Fruit fly (Drosophila melanogaster) whole organism, embryonic: ENCODE measurements around the gene CG4949.
A peak's percentile ranks its signal among the peaks of the same experiment; 100 is the strongest.

Experiments used
- ATbp ChIP-seq: fragments of 200-800 bp; sonication (Bioruptor generic); optimal IDR thresholded peaks from 2 replicates; lab custom pipeline; 2017; ENCODE audit warnings: missing biosample characterization, mild to moderate bottlenecking, missing genetic modification characterization, missing genetic modification reagents
- BEAF-32 ChIP-seq: fragments of 200-800 bp; sonication (Bioruptor generic); optimal IDR thresholded peaks from 3 replicates; lab custom pipeline; 2017; ENCODE audit warnings: missing biosample characterization, missing genetic modification characterization, mild to moderate bottlenecking, moderate library complexity, missing genetic modification reagents
- CG10959 ChIP-seq: fragments of 200-800 bp; sonication (Bioruptor generic); IDR thresholded peaks from 2 replicates; pipeline ENCODE4 v1.3.6; 2022; ENCODE audit warnings: missing biosample characterization, missing genetic modification characterization
- CG11085 ChIP-seq: fragments of 200-800 bp; sonication (Bioruptor generic); IDR thresholded peaks from 2 replicates; pipeline ENCODE4 v1.3.6; 2022; ENCODE audit warnings: missing biosample characterization, missing genetic modification characterization
- CG11247 ChIP-seq: fragments of 200-800 bp; sonication (Bioruptor generic); IDR thresholded peaks from 2 replicates; pipeline ENCODE4 v1.3.6; 2022; ENCODE audit warnings: missing biosample characterization, missing genetic modification characterization
- CG12744 ChIP-seq: fragments of 200-800 bp; sonication (Bioruptor generic); optimal IDR thresholded peaks from 2 replicates; lab custom pipeline; 2016; ENCODE audit warnings: missing biosample characterization, missing genetic modification characterization
- CG12942 ChIP-seq: fragments of 200-800 bp; sonication (Bioruptor generic); optimal IDR thresholded peaks from 3 replicates; lab custom pipeline; 2016; ENCODE audit warnings: missing biosample characterization, missing genetic modification characterization
- CG13123 ChIP-seq: fragments of 200-800 bp; sonication (Bioruptor generic); optimal IDR thresholded peaks from 2 replicates; lab custom pipeline; 2016; ENCODE audit warnings: missing biosample characterization, missing genetic modification characterization
- CG13296 ChIP-seq: fragments of 200-800 bp; sonication (Bioruptor generic); optimal IDR thresholded peaks from 3 replicates; lab custom pipeline; 2018; ENCODE audit warnings: missing biosample characterization, mild to moderate bottlenecking, missing genetic modification characterization
- CG14965 ChIP-seq: fragments of 200-800 bp; sonication (Bioruptor generic); optimal IDR thresholded peaks from 2 replicates; lab custom pipeline; 2016; ENCODE audit warnings: missing biosample characterization, missing genetic modification characterization, borderline replicate concordance
- CG1792 ChIP-seq: fragments of 200-800 bp; sonication (Bioruptor generic); optimal IDR thresholded peaks from 2 replicates; lab custom pipeline; 2016; ENCODE audit warnings: missing biosample characterization, missing genetic modification characterization
- CG2116 ChIP-seq: fragments of 200-800 bp; sonication (Bioruptor generic); optimal IDR thresholded peaks from 3 replicates; lab custom pipeline; 2018; ENCODE audit warnings: missing biosample characterization, mild to moderate bottlenecking, missing genetic modification characterization
- CG3163 ChIP-seq: fragments of 200-800 bp; sonication (Bioruptor generic); optimal IDR thresholded peaks from 3 replicates; lab custom pipeline; 2016; ENCODE audit warnings: missing biosample characterization, missing genetic modification characterization
- CG32772 ChIP-seq: fragments of 200-800 bp; sonication (Bioruptor generic); IDR thresholded peaks from 2 replicates; pipeline ENCODE4 v1.3.6; 2022; ENCODE audit warnings: missing biosample characterization, missing genetic modification characterization
- CG33557 ChIP-seq: fragments of 200-800 bp; sonication (Bioruptor generic); optimal IDR thresholded peaks from 2 replicates; lab custom pipeline; 2019; ENCODE audit warnings: missing biosample characterization, mild to moderate bottlenecking, missing genetic modification characterization, moderate library complexity
- CG5953 ChIP-seq: fragments of 200-800 bp; sonication (Bioruptor generic); IDR thresholded peaks from 2 replicates; pipeline ENCODE4 v1.3.6; 2022; ENCODE audit warnings: missing biosample characterization, missing genetic modification characterization
- CG8388 ChIP-seq: fragments of 200-800 bp; sonication (Bioruptor generic); optimal IDR thresholded peaks from 2 replicates; lab custom pipeline; 2019; ENCODE audit warnings: missing biosample characterization, mild to moderate bottlenecking, missing genetic modification characterization, moderate library complexity
- CrebB ChIP-seq: fragments of 200-800 bp; sonication (Bioruptor generic); optimal IDR thresholded peaks from 3 replicates; lab custom pipeline; 2018; ENCODE audit warnings: missing biosample characterization, mild to moderate bottlenecking, missing genetic modification characterization
- Dref ChIP-seq: fragments of 200-800 bp; sonication (Bioruptor generic); IDR thresholded peaks from 2 replicates; pipeline ENCODE4 v1.3.6; 2022; ENCODE audit warnings: missing biosample characterization, missing genetic modification characterization
- Elba2 ChIP-seq: fragments of 200-800 bp; sonication (Bioruptor generic); optimal IDR thresholded peaks from 3 replicates; lab custom pipeline; 2016; ENCODE audit warnings: missing biosample characterization, missing genetic modification characterization
- Ets97D ChIP-seq: fragments of 200-800 bp; sonication (Bioruptor generic); optimal IDR thresholded peaks from 3 replicates; lab custom pipeline; 2016; ENCODE audit warnings: missing biosample characterization, missing genetic modification characterization
- Gsc ChIP-seq: fragments of 200-800 bp; sonication (Bioruptor generic); IDR thresholded peaks from 2 replicates; pipeline ENCODE4 v1.3.6; 2022; ENCODE audit warnings: missing biosample characterization, missing genetic modification characterization
- HmgZ ChIP-seq: fragments of 200-800 bp; sonication (Bioruptor generic); optimal IDR thresholded peaks from 2 replicates; lab custom pipeline; 2018; ENCODE audit warnings: missing biosample characterization, mild to moderate bottlenecking, missing genetic modification characterization
- Hr51 ChIP-seq, 2 experiments: fragments of 200-800 bp; sonication (Bioruptor generic); optimal IDR thresholded peaks; 2 replicates in 1 of 2; 3 replicates in 1 of 2; lab custom pipeline; 2016 to 2018; ENCODE audit warnings: missing biosample characterization in 2 of 2, missing genetic modification characterization in 2 of 2, mild to moderate bottlenecking in 1 of 2, moderate library complexity in 1 of 2
- Lpt ChIP-seq: fragments of >200 bp; optimal IDR thresholded peaks from 2 replicates; lab custom pipeline; 2018; ENCODE audit warnings: missing biosample characterization, missing genetic modification characterization
- NK7.1 ChIP-seq: fragments of 200-800 bp; sonication (Bioruptor generic); optimal IDR thresholded peaks from 3 replicates; lab custom pipeline; 2016; ENCODE audit warnings: missing biosample characterization, missing genetic modification characterization
- Side ChIP-seq: fragments of 200-800 bp; sonication (Bioruptor generic); optimal IDR thresholded peaks from 2 replicates; lab custom pipeline; 2016; ENCODE audit warnings: missing biosample characterization, missing genetic modification characterization
- Sry-β ChIP-seq: fragments of 200-800 bp; sonication (Bioruptor generic); optimal IDR thresholded peaks from 2 replicates; lab custom pipeline; 2018; ENCODE audit warnings: missing biosample characterization, mild to moderate bottlenecking, missing genetic modification characterization, moderate library complexity
- abd-A ChIP-seq: fragments of 200-800 bp; sonication (Bioruptor generic); optimal IDR thresholded peaks from 3 replicates; lab custom pipeline; 2019; ENCODE audit warnings: missing biosample characterization, mild to moderate bottlenecking, missing genetic modification characterization, moderate library complexity
- corto ChIP-seq: fragments of 200-800 bp; sonication (Bioruptor generic); optimal IDR thresholded peaks from 2 replicates; lab custom pipeline; 2016; ENCODE audit warnings: missing biosample characterization, mild to moderate bottlenecking, missing genetic modification characterization, moderate library complexity
- dm ChIP-seq: fragments of 200-800 bp; sonication (Bioruptor generic); optimal IDR thresholded peaks from 3 replicates; lab custom pipeline; 2016; ENCODE audit warnings: missing biosample characterization, missing genetic modification characterization
- dysf ChIP-seq: fragments of 200-800 bp; sonication (Bioruptor generic); IDR thresholded peaks from 3 replicates; pipeline ENCODE4 v1.3.6; 2022; ENCODE audit warnings: missing biosample characterization, missing genetic modification characterization
- eve ChIP-seq, 2 experiments: fragments of >200 bp; optimal IDR thresholded peaks; 2 replicates each; lab custom pipeline; 2017; ENCODE audit warnings: missing biosample characterization in 2 of 2, missing genetic modification characterization in 2 of 2
- gcm ChIP-seq: fragments of 200-800 bp; sonication (Bioruptor generic); optimal IDR thresholded peaks from 2 replicates; lab custom pipeline; 2019; ENCODE audit warnings: missing biosample characterization, mild to moderate bottlenecking, missing genetic modification characterization, moderate library complexity
- hbn ChIP-seq: fragments of 200-800 bp; sonication (Bioruptor generic); IDR thresholded peaks from 2 replicates; pipeline ENCODE4 v1.3.6; 2022; ENCODE audit warnings: missing biosample characterization, missing genetic modification characterization; ENCODE audit not compliant: partially characterized antibody
- insv ChIP-seq, 2 experiments: fragments of 200-800 bp; sonication (Bioruptor generic); optimal IDR thresholded peaks; 3 replicates each; lab custom pipeline; 2016 to 2018; ENCODE audit warnings: missing biosample characterization in 2 of 2, missing genetic modification characterization in 2 of 2
- ken ChIP-seq: fragments of 200-800 bp; sonication (Bioruptor generic); IDR thresholded peaks from 3 replicates; pipeline ENCODE4 v1.3.6; 2022; ENCODE audit warnings: missing biosample characterization, missing genetic modification characterization
- lab ChIP-seq: fragments of 200-800 bp; sonication (Bioruptor generic); optimal IDR thresholded peaks from 3 replicates; lab custom pipeline; 2017; ENCODE audit warnings: missing biosample characterization, missing genetic modification characterization, mild to moderate bottlenecking, moderate library complexity, missing genetic modification reagents
- mam ChIP-seq: fragments of 200-800 bp; sonication (Bioruptor generic); optimal IDR thresholded peaks from 3 replicates; lab custom pipeline; 2016; ENCODE audit warnings: missing biosample characterization, missing genetic modification characterization
- prd ChIP-seq, 3 experiments: fragments of >200 bp in 2 of 3; fragments of 200-800 bp in 1 of 3; sonication (Bioruptor generic) in 1 of 3; optimal IDR thresholded peaks in 2 of 3; IDR thresholded peaks in 1 of 3; 2 replicates in 2 of 3; 3 replicates in 1 of 3; pipeline versions ENCODE4 v1.3.6 to Lab custom; 2017 to 2022; ENCODE audit warnings: missing biosample characterization in 1 of 3, missing genetic modification characterization in 1 of 3
- psq ChIP-seq: fragments of 200-800 bp; sonication (Bioruptor generic); optimal IDR thresholded peaks from 2 replicates; lab custom pipeline; 2017; ENCODE audit warnings: missing biosample characterization, missing genetic modification characterization
- sc ChIP-seq, 3 experiments: fragments of >200 bp in 2 of 3; fragments of 200-800 bp in 1 of 3; sonication (Bioruptor generic) in 1 of 3; optimal IDR thresholded peaks; 2 replicates in 2 of 3; 3 replicates in 1 of 3; lab custom pipeline; 2017; ENCODE audit warnings: mild to moderate bottlenecking in 1 of 3, missing biosample characterization in 1 of 3, missing genetic modification characterization in 1 of 3, missing genetic modification reagents in 1 of 3
- sd ChIP-seq: fragments of 200-800 bp; sonication (Bioruptor generic); optimal IDR thresholded peaks from 3 replicates; lab custom pipeline; 2018; ENCODE audit warnings: missing biosample characterization, mild to moderate bottlenecking, missing genetic modification characterization, moderate library complexity
- slbo ChIP-seq: fragments of 200-800 bp; sonication (Bioruptor generic); IDR thresholded peaks from 2 replicates; pipeline ENCODE4 v1.3.6; 2022; ENCODE audit warnings: missing biosample characterization, missing genetic modification characterization
- so ChIP-seq: fragments of 200-800 bp; sonication (Bioruptor generic); IDR thresholded peaks from 3 replicates; pipeline ENCODE4 v1.3.6; 2022; ENCODE audit warnings: missing biosample characterization, missing genetic modification characterization
- twi ChIP-seq: fragments of 200-800 bp; optimal IDR thresholded peaks from 2 replicates; lab custom pipeline; 2019; ENCODE audit warnings: missing biosample characterization, mild to moderate bottlenecking, missing genetic modification characterization, moderate library complexity
- unc-4 ChIP-seq: fragments of 200-800 bp; sonication (Bioruptor generic); IDR thresholded peaks from 2 replicates; pipeline ENCODE4 v1.3.6; 2022; ENCODE audit warnings: missing biosample characterization, missing genetic modification characterization; ENCODE audit not compliant: partially characterized antibody

CG4949 gene

dm6 chrX:17091062-17091904 lies 12.6 kb downstream of the CG4949 start, which contains the start of the genes CG16700 and CG4991 (continued):
- no peak for TF ChIP-seq NK7.1 (GFP tag; lab: Kevin White, UChicago)
- peak; percentile 53 for TF ChIP-seq psq (GFP tag; lab: Kevin White, UChicago)
- TF ChIP-seq CG13123 (GFP tag; lab: Kevin White, UChicago), result peak; percentile 38
- peak; percentile 33 for TF ChIP-seq CG2116 (GFP tag; lab: Kevin White, UChicago)
- TF ChIP-seq Dref (GFP tag; lab: Robert Waterston, UW), result no peak
- peak; percentile 48 for TF ChIP-seq CG12942 (GFP tag; lab: Kevin White, UChicago)
- TF ChIP-seq BEAF-32 (GFP tag; lab: Kevin White, UChicago), result no peak
- peak; percentile 69 for TF ChIP-seq twi (tag; lab: Kevin White, UChicago)
- no peak for TF ChIP-seq Ets97D (GFP tag; lab: Kevin White, UChicago)
- TF ChIP-seq unc-4, result no peak
- no peak for TF ChIP-seq Elba2 (GFP tag; lab: Kevin White, UChicago)
- peak; percentile 98 for TF ChIP-seq sd
- no peak for TF ChIP-seq CG12744 (GFP tag; lab: Kevin White, UChicago)
- TF ChIP-seq ATbp (GFP tag; lab: Kevin White, UChicago), result peak; percentile 39
- TF ChIP-seq mam (GFP tag; lab: Kevin White, UChicago), result peak; percentile 44
- no peak for TF ChIP-seq CG10959
- TF ChIP-seq insv (GFP tag; optimal IDR thresholded peaks at IDR 0.05; lab: Kevin White, UChicago), result peak in 1 of 2 experiments; percentile 20
- TF ChIP-seq Lpt (GFP tag; lab: Kevin White, UChicago), result no peak
- peak; percentile 51; the same call in 1 of the 3 replicates for TF ChIP-seq so (GFP tag; lab: Robert Waterston, UW)
- TF ChIP-seq sc (optimal IDR thresholded peaks at IDR 0.05; lab: Kevin White, UChicago), result no peak
- TF ChIP-seq sc (GFP tag; optimal IDR thresholded peaks at IDR 0.05; lab: Kevin White, UChicago), result peak; percentile 76
- TF ChIP-seq Side (GFP tag; lab: Kevin White, UChicago), result no peak
- peak; percentile 3 for TF ChIP-seq HmgZ (tag; lab: Kevin White, UChicago)
- TF ChIP-seq CG8388, result peak; percentile 77
- peak; percentile 65 for TF ChIP-seq CG32772
- no peak for TF ChIP-seq CG3163 (GFP tag; lab: Kevin White, UChicago)
- peak; percentile 62; the same call in 1 of the 2 replicates for TF ChIP-seq CG11085 (GFP tag; lab: Robert Waterston, UW)
- peak in 1 of 2 experiments; percentile 89 for TF ChIP-seq Hr51 (GFP tag; optimal IDR thresholded peaks at IDR 0.05; lab: Kevin White, UChicago)
- no peak for TF ChIP-seq CG5953 (GFP tag; lab: Robert Waterston, UW)
- no peak for TF ChIP-seq hbn (GFP tag; lab: Robert Waterston, UW)
- TF ChIP-seq Sry-β (GFP tag; lab: Kevin White, UChicago), result peak; percentile 17
- peak; percentile 55 for TF ChIP-seq CG11247 (GFP tag; lab: Robert Waterston, UW)
- TF ChIP-seq lab (GFP tag; lab: Kevin White, UChicago), result peak; percentile 82
- peak; percentile 85 for TF ChIP-seq dysf (GFP tag; lab: Robert Waterston, UW)
- TF ChIP-seq slbo (GFP tag; lab: Robert Waterston, UW), result peak; percentile 79
- TF ChIP-seq Gsc, result no peak
- TF ChIP-seq CG1792 (GFP tag; lab: Kevin White, UChicago), result no peak
- no peak for TF ChIP-seq CG14965
- no peak for TF ChIP-seq CrebB
- TF ChIP-seq corto (GFP tag; lab: Kevin White, UChicago), result no peak
- peak; percentile 64 for TF ChIP-seq gcm (GFP tag; lab: Kevin White, UChicago)
- TF ChIP-seq CG33557, result peak; percentile 72
- TF ChIP-seq eve (GFP tag; optimal IDR thresholded peaks at IDR 0.05; lab: Kevin White, UChicago), result peak in 1 of 2 experiments; percentile 69
- TF ChIP-seq prd (optimal IDR thresholded peaks at IDR 0.05; lab: Kevin White, UChicago), result no peak
- peak; percentile 87 for TF ChIP-seq prd (GFP tag; IDR thresholded peaks at IDR 0.05; lab: Robert Waterston, UW)
- no peak for TF ChIP-seq ken (GFP tag; lab: Robert Waterston, UW)
- TF ChIP-seq abd-A (tag; lab: Kevin White, UChicago), result no peak
- peak; percentile 82 for TF ChIP-seq CG13296
- TF ChIP-seq dm (GFP tag; lab: Kevin White, UChicago), result no peak
